Worm (Caenorhabditis elegans) whole organism, midembryonic: ENCODE results near the gene sre-48.

Experiments used
- T22C8.4 ChIP-seq: fragments of 200-800 bp; sonication (Bioruptor generic); IDR thresholded peaks from 2 replicates; pipeline ENCODE4 v1.3.6; 2022; ENCODE audit warnings: missing genetic modification characterization, missing compliant biosample characterization
- flt-1 ChIP-seq: fragments of 200-800 bp; sonication (Bioruptor generic); IDR thresholded peaks from 2 replicates; pipeline ENCODE4 v1.3.6; 2022; ENCODE audit warnings: missing genetic modification characterization, missing compliant biosample characterization
- klf-2 ChIP-seq: fragments of 200-800 bp; sonication (Bioruptor generic); conservative IDR thresholded peaks from 2 replicates; pipeline ENCODE4 v1.3.6; 2022; ENCODE audit warnings: missing genetic modification reagents, missing genetic modification characterization, missing compliant biosample characterization
- ref-1 ChIP-seq: fragments of 200-800 bp; sonication (Bioruptor generic); conservative IDR thresholded peaks from 2 replicates; pipeline ENCODE4 v1.3.6; 2022; ENCODE audit warnings: missing genetic modification reagents, missing genetic modification characterization, missing compliant biosample characterization

DNA sequence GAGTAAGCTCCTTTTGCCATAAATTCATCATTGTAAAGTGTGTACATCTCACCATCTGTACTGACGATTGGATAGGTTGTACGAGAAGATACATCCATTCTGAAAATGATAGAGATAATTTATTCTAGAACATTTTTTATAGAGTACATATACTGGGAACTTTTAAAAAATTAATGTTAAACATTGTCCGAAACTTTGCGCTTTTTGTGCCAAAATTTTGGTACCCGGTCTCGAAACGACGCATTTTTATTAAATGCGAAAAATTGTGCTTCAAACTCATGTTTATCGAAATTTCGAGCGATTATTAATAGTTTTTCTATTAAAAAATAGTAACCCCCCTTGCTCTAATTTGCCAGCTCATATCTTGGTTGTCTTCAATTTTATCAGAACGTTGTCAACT, 12.1 kb upstream of the sre-48 start, which contains the start of gene Y39G8B.5:
- TF ChIP-seq T22C8.4 (GFP tag; lab: Robert Waterston, UW): no peak
- TF ChIP-seq ref-1: no peak
- no peak for TF ChIP-seq klf-2 (GFP tag; lab: Robert Waterston, UW)
- no peak for TF ChIP-seq flt-1 (GFP tag; lab: Robert Waterston, UW)
